Fruit fly (Drosophila melanogaster) whole organism, pupa: Measurements from ENCODE around the gene Lgr1.
"Not testable (repeated sequence)": the region's sequence is repeated elsewhere in the genome, so short reads cannot be mapped to it uniquely, and the experiment has no call there.

Source experiments
- CG10348 ChIP-seq: fragments of 200-800 bp; sonication (Bioruptor generic); IDR thresholded peaks from 2 replicates; pipeline ENCODE4 v1.3.6; 2022; ENCODE audit warnings: missing biosample characterization, missing genetic modification characterization
- CG12605 ChIP-seq: fragments of 200-800 bp; sonication (Bioruptor generic); IDR thresholded peaks from 2 replicates; pipeline ENCODE4 v1.3.6; 2022; ENCODE audit warnings: missing biosample characterization, missing genetic modification characterization
- CG14655 ChIP-seq: fragments of 200-800 bp; sonication (Bioruptor generic); optimal IDR thresholded peaks from 3 replicates; lab custom pipeline; 2017; ENCODE audit warnings: mild to moderate bottlenecking, missing biosample characterization, missing genetic modification reagents, missing genetic modification characterization
- CG15710 ChIP-seq: fragments of 200-800 bp; sonication (Bioruptor generic); optimal IDR thresholded peaks from 2 replicates; lab custom pipeline; 2018; ENCODE audit warnings: missing biosample characterization, mild to moderate bottlenecking, missing genetic modification characterization, moderate library complexity
- CG17806 ChIP-seq: fragments of 200-800 bp; sonication (Bioruptor generic); optimal IDR thresholded peaks from 2 replicates; lab custom pipeline; 2018; ENCODE audit warnings: missing biosample characterization, mild to moderate bottlenecking, missing genetic modification characterization, moderate library complexity
- CG32121 ChIP-seq: fragments of 200-800 bp; sonication (Bioruptor generic); IDR thresholded peaks from 2 replicates; pipeline ENCODE4 v1.3.6; 2022; ENCODE audit warnings: missing biosample characterization, missing genetic modification characterization
- CG34367 ChIP-seq: fragments of 200-800 bp; sonication (Bioruptor generic); optimal IDR thresholded peaks from 2 replicates; lab custom pipeline; 2018; ENCODE audit warnings: missing biosample characterization, mild to moderate bottlenecking, missing genetic modification characterization
- CG4496 ChIP-seq: fragments of 200-800 bp; sonication (Bioruptor generic); IDR thresholded peaks from 3 replicates; pipeline ENCODE4 v1.3.6; 2022; ENCODE audit warnings: missing biosample characterization, missing genetic modification characterization
- CG8159 ChIP-seq: fragments of 200-800 bp; sonication (Bioruptor generic); optimal IDR thresholded peaks from 3 replicates; lab custom pipeline; 2018; ENCODE audit warnings: missing biosample characterization, mild to moderate bottlenecking, missing genetic modification characterization, moderate library complexity
- CG8301 ChIP-seq: fragments of 200-800 bp; sonication (Bioruptor generic); optimal IDR thresholded peaks from 2 replicates; lab custom pipeline; 2018; ENCODE audit warnings: missing biosample characterization, mild to moderate bottlenecking, missing genetic modification characterization
- CG9948 ChIP-seq: fragments of 200-800 bp; sonication (Bioruptor generic); optimal IDR thresholded peaks from 2 replicates; lab custom pipeline; 2018; ENCODE audit warnings: missing biosample characterization, mild to moderate bottlenecking, missing genetic modification characterization, moderate library complexity
- D1 ChIP-seq: fragments of 200-800 bp; sonication (Bioruptor generic); optimal IDR thresholded peaks from 2 replicates; lab custom pipeline; 2018; ENCODE audit warnings: missing biosample characterization, mild to moderate bottlenecking, missing genetic modification characterization, moderate library complexity
- EcR ChIP-seq: fragments of 200-800 bp; sonication (Bioruptor generic); optimal IDR thresholded peaks from 3 replicates; lab custom pipeline; 2019; ENCODE audit warnings: missing biosample characterization, missing genetic modification characterization, mild to moderate bottlenecking, moderate library complexity, missing genetic modification reagents
- Ets98B ChIP-seq: fragments of 200-800 bp; sonication (Bioruptor generic); IDR thresholded peaks from 2 replicates; pipeline ENCODE4 v1.3.6; 2022; ENCODE audit warnings: missing biosample characterization, missing genetic modification characterization
- Pif1A ChIP-seq: fragments of 200-800 bp; sonication (Bioruptor generic); optimal IDR thresholded peaks from 3 replicates; lab custom pipeline; 2016; ENCODE audit warnings: missing biosample characterization, missing genetic modification characterization
- Pif1B ChIP-seq: fragments of 200-800 bp; sonication (Bioruptor generic); optimal IDR thresholded peaks from 3 replicates; lab custom pipeline; 2016; ENCODE audit warnings: missing biosample characterization, missing genetic modification characterization
- Snoo ChIP-seq: fragments of 200-800 bp; sonication (Bioruptor generic); optimal IDR thresholded peaks from 3 replicates; lab custom pipeline; 2017; ENCODE audit warnings: missing biosample characterization, mild to moderate bottlenecking, missing genetic modification characterization, inconsistent platforms
- fd96Ca ChIP-seq: fragments of 200-800 bp; sonication (Bioruptor generic); IDR thresholded peaks from 3 replicates; pipeline ENCODE4 v1.3.6; 2022; ENCODE audit warnings: missing biosample characterization, missing genetic modification characterization
- gl ChIP-seq: fragments of 200-800 bp; sonication (Bioruptor generic); optimal IDR thresholded peaks from 2 replicates; lab custom pipeline; 2018; ENCODE audit warnings: missing biosample characterization, mild to moderate bottlenecking, missing genetic modification characterization
- rn ChIP-seq: fragments of 200-800 bp; sonication (Bioruptor generic); IDR thresholded peaks from 2 replicates; pipeline ENCODE4 v1.3.6; 2022; ENCODE audit warnings: missing biosample characterization, missing genetic modification characterization

The Lgr1 gene

dm6 chr3R:17759773-17760476 lies 34.3 kb downstream of the Lgr1 start:
- no peak for TF ChIP-seq CG32121 (GFP tag; lab: Robert Waterston, UW)
- no peak for TF ChIP-seq Ets98B (GFP tag; lab: Robert Waterston, UW)
- no peak for TF ChIP-seq gl (tag; lab: Kevin White, UChicago)
- no peak for TF ChIP-seq CG12605 (GFP tag; lab: Robert Waterston, UW)

DNA sequence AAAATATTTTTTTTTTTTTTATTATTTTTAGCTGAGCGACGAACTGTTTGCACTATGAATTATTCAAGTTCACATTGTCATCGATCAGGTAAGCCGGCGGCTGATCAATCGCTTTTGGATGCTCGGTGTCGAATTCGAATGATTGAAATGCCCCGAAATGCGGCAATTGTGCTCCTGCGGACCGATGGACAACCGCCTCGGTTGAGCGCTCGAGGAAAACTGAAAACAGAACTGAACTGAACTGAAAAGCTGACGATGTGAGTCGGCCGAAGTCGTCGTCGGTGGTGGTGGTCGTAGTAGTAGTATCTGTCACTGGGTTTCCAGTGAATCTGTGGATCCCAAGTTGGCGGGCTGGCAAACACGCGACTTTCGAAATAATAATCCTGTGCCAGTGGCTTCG lies 36.7 kb downstream of the Lgr1 start:
- TF ChIP-seq CG8159 (tag; lab: Kevin White, UChicago), result no peak
- no peak for TF ChIP-seq CG10348 (GFP tag; lab: Robert Waterston, UW)
- TF ChIP-seq Snoo (tag; lab: Kevin White, UChicago), result no peak
- TF ChIP-seq Pif1B (GFP tag; lab: Kevin White, UChicago), result no peak

DNA sequence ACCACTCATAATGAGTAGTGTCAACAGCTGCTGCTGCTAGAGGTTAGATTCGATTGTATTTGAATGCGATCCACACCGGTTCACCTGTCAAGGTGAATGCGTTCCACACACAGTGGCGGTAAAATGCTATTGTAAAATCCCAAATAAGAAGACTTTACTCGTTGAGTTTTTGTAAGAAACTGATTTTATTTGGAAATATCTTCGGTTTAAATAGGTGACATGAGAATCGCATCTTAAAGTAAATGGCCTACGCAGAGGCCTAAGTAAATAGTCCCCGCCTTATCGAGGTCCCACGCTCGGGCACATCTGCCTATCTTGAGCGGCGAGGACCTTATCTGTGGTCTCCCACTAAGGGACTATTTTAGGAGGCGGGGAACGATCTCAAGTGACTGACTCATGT lies 37.5 kb downstream of the Lgr1 start, which contains the start of gene TyrR:
Gene TyrR (minus strand): TSS at position 101 of the 400 bp plus-strand sequence.
- not testable (repeated sequence) for TF ChIP-seq CG8159, gl, Snoo (tag; lab: Kevin White, UChicago)
- TF ChIP-seq, all 21 proteins: peak for 0; not testable (repeated sequence) for 21

DNA sequence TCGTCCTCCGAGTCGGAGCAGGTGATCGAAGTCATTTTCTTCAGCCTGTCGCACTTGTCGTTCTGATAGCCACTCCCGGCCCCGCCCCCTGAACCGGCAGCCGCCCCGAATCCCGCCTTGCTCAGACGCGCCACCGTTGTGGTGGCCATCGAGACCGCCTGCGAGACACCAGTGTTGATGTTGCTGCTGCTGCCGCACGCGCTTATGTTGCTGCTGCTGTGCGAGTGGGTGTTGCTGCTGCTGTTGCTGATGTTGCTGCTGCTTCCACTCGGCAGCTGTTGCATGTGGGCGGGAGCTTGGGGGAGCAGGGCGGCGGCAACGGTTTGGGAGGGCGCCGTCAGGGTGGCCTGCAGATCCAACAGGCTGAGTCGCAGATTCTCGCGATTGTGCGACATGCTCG lies 48.3 kb downstream of the Lgr1 start:
- TF ChIP-seq CG8159 (tag; lab: Kevin White, UChicago) (no peak), gl (tag; lab: Kevin White, UChicago) (no peak), EcR (GFP tag; lab: Kevin White, UChicago) (no peak), D1 (tag; lab: Kevin White, UChicago) (no peak), CG4496 (GFP tag; lab: Robert Waterston, UW) (no peak), CG9948 (tag; lab: Kevin White, UChicago) (no peak), CG8301 (no peak), CG10348 (GFP tag; lab: Robert Waterston, UW) (no peak), CG12605 (GFP tag; lab: Robert Waterston, UW) (no peak), Snoo (tag; lab: Kevin White, UChicago) (no peak), rn (no peak), CG34367 (no peak), CG15710 (tag; lab: Kevin White, UChicago) (no peak), fd96Ca (no peak)

- TF ChIP-seq CG14655, result peak; percentile 59
- peak; percentile 51 for TF ChIP-seq CG8159 (tag; lab: Kevin White, UChicago)
- TF ChIP-seq EcR (GFP tag; lab: Kevin White, UChicago), result no peak
- TF ChIP-seq, all 21 proteins: peak for 2
Measured at dm6 chr3R:17774538-17774937, 49.0 kb downstream of the Lgr1 start.

DNA sequence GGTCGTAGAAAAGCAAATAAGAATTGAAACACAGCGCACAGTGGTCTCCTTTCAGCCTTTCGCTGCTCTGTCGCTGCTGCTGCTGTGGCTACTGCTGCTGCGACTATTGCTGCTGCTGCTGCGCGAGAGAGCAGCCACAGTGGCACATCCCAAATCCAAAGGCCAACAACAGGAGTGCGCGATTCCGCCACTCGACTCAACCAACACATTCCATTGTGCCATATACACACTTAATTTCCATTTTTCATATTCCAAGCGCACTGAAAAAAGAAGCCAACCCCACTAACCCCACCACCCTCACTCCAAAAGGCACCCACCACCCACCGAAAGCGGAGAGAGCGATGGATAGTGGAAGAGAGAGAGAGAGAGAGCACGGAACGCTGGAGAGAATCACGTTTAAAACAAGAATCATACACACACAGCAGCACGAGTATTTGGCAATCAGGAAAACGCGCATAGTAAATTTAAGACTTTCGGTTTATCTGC lies 50.6 kb downstream of the Lgr1 start:
- TF ChIP-seq rn, result no peak
- TF ChIP-seq CG34367, result no peak
- TF ChIP-seq CG4496 (GFP tag; lab: Robert Waterston, UW), result no peak
- TF ChIP-seq CG10348 (GFP tag; lab: Robert Waterston, UW), result no peak
- no peak for TF ChIP-seq Pif1B (GFP tag; lab: Kevin White, UChicago)
- TF ChIP-seq CG17806, result no peak
- no peak for TF ChIP-seq fd96Ca
- TF ChIP-seq, all 21 proteins: peak for 0

dm6 chr3R:17776952-17777407 lies 51.4 kb downstream of the Lgr1 start:
- TF ChIP-seq CG14655 (peak; percentile 7), CG8301 (no peak), Snoo (tag; lab: Kevin White, UChicago) (no peak), gl (tag; lab: Kevin White, UChicago) (no peak), CG9948 (tag; lab: Kevin White, UChicago) (no peak), EcR (GFP tag; lab: Kevin White, UChicago) (no peak), Pif1B (GFP tag; lab: Kevin White, UChicago) (no peak), fd96Ca (peak; percentile 10; the same call in 1 of the 3 replicates), CG17806 (peak; percentile 30), CG32121 (GFP tag; lab: Robert Waterston, UW) (peak; percentile 20; the same call in 1 of the 2 replicates), rn (no peak), Pif1A (GFP tag; lab: Kevin White, UChicago) (no peak), CG4496 (GFP tag; lab: Robert Waterston, UW) (no peak), CG10348 (GFP tag; lab: Robert Waterston, UW) (no peak), Ets98B (GFP tag; lab: Robert Waterston, UW) (no peak; the same call in 1 of the 2 replicates), CG12605 (GFP tag; lab: Robert Waterston, UW) (no peak), CG34367 (no peak)
